Fruit fly (Drosophila melanogaster) ovary, adult (tissue): Measurements from ENCODE around the gene CG13634.

Source experiments
- CG17801 ChIP-seq: fragments of 200-800 bp; optimal IDR thresholded peaks from 2 replicates; lab custom pipeline; 2019; ENCODE audit warnings: missing biosample characterization, mild to moderate bottlenecking, missing genetic modification characterization, moderate library complexity; ENCODE audit not compliant: partially characterized antibody

The CG13634 gene

DNA sequence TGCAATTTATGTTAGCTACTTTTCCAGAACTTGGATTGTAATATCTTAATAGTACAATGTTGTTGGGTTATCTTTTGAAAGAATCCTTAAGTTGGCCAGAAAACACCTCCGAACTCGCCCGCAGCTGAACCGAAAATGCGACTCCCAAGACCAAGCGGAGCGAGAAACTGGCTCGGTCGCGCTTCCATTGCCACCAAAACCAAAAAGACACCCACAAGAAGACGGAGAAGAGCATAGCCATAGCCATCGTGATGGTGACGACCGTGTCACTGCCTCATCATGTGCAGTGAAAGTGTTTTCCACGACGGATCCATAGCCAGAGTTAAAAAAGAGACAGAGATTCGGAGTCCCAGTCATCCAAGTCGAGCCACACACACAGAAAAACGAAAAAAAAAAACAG is at the start of gene CG13634:
Gene CG13634, minus strand, starts transcription at position 101 of the 400 bp plus-strand sequence.
- TF ChIP-seq CG17801 (GFP tag; lab: Kevin White, UChicago): no peak

DNA sequence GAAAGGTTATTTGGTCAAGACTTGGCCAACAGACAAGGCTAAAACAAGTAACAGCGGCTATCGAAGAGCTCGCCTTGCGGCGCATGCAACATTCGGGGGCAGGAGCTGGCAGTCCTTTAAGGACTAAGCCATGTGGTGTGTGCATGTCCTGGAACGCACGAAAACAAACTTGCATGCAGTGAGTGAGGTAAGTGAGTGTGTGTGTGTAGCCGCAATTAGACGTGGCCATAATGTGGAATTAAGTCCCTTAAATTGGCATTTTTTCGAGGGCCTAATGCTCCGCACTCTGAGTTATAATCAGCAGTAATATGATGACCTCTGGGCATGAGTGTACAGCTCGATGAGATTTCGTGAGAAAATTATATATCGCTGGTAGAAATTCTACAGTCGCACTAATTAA is 43.7 kb upstream of the CG13634 start, which contains the start of gene sosie:
Gene sosie, plus strand, starts transcription at position 301 of the 400 bp plus-strand sequence.
- no peak for TF ChIP-seq CG17801 (GFP tag; lab: Kevin White, UChicago)

DNA sequence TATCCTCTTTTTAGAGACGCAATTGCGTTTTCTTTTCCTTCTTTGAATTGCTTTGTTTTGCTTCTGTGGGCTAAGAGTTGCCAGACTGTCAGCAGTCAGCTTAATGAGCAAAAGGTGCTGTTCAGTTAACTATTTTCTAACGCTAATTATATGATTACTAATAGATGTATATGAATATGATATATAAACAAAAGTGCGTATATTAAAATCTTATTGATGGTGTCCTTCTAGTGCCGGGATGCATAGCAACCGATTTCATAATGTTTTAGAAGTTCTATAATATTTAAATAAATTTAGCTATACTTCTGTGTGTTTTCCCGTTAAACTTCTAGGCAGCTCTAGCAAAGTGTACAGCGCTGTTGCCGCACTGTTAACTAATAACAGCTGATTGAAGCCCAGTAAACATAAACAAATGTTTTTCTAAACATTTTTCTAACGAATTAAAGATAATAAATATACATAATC is 40.0 kb upstream of the CG13634 start, which contains the start of the genes Kaz and CG43273:
Gene Kaz, minus strand, starts transcription at position 73 of the 465 bp plus-strand sequence.
Gene CG43273, plus strand, starts transcription at position 415 of the 465 bp plus-strand sequence.
- peak; percentile 60 for TF ChIP-seq CG17801 (GFP tag; lab: Kevin White, UChicago)

DNA sequence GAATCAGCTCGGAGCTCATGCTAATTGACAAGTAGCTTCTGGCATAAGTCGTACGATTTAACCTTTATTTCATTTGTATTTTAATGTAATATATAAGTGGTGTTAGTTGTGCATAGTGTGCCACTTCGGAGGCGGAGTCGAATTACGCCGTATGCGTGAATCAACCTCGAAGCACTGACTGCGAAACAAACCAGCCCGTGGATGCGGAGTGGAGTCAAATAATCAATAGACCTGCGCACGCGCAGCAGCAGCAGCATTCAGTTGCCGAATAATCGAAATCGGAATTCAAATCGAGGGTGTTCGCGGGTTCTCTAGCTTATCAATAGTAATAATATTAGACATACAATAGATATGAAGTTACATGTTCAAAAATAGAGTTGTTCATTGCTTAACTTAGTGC is 38.3 kb upstream of the CG13634 start, which contains the start of gene RabX4:
Gene RabX4, minus strand, starts transcription at position 176 of the 400 bp plus-strand sequence.
- TF ChIP-seq CG17801 (GFP tag; lab: Kevin White, UChicago): no peak

- TF ChIP-seq CG17801 (GFP tag; lab: Kevin White, UChicago): no peak
These were observed 35.6 kb upstream of the CG13634 start, which contains the start of gene niki for dm6 chr3R:24825548-24825947. TSS of gene niki (minus strand) at chr3R:24825648.

dm6 chr3R:24823061-24823460 is 33.1 kb upstream of the CG13634 start:
- TF ChIP-seq CG17801 (GFP tag; lab: Kevin White, UChicago): no peak

- TF ChIP-seq CG17801 (GFP tag; lab: Kevin White, UChicago): no peak
These were observed 27.3 kb upstream of the CG13634 start, which contains the start of the genes CG5808 and Saf-B for dm6 chr3R:24816993-24817854. TSS of gene CG5808 (minus strand) at chr3R:24817007. TSS of gene Saf-B (plus strand) at chr3R:24817464.

dm6 chr3R:24813637-24814301 is 23.8 kb upstream of the CG13634 start, which contains the start of the genes lili and CG34150:
TSS of gene lili (minus strand) at chr3R:24814012.
TSS of gene CG34150 (plus strand) at chr3R:24814262.
- peak; percentile 81 for TF ChIP-seq CG17801 (GFP tag; lab: Kevin White, UChicago)

DNA sequence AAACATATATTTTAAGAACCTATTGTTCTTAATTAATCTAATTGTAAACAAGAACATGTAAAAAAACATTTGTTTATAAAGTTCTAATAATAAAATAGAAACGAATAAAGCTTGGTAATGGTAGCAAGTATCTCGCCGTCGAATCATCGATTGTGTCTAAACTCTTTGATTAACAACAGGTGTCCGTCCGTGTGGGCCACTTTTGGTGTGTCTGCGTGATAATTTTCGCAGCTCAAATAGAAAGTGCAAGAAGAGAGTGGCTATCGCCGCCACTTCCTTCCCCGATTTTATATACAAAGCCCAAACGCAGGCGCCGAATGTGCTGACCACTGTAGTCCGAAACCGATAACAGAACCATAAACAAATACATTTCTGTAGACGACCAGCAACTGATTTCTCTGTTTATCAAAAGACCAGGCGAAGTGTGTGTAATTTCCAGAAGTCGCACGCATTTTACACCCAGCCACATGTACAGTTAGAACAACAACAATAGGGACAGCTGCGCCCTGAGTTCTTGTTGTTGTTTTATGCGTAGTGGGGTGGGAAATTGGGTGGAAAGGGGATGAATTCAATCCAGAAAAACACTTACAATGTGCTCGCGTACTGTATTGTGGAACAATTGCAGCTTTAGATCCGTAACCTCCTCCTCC is 23.2 kb upstream of the CG13634 start:
- TF ChIP-seq CG17801 (GFP tag; lab: Kevin White, UChicago): no peak

DNA sequence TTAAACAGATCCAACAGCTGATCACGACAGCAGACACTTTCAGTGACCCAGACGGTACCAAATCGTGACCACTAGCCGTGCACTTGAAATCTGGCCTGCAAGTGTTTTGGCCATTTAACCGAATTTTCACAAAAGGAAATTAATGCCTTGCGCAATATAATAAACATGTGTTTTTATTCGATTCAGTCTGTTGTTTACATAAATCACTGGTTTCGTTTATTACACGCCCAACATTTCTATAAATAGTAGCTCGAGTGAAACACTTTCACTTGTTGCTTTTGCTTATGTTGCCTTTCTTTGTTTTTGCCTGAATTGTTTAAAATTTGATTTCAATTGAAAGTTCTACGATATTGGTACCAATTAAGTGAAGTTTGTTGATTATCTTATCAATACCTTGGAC is 22.5 kb upstream of the CG13634 start:
- TF ChIP-seq CG17801 (GFP tag; lab: Kevin White, UChicago): no peak

DNA sequence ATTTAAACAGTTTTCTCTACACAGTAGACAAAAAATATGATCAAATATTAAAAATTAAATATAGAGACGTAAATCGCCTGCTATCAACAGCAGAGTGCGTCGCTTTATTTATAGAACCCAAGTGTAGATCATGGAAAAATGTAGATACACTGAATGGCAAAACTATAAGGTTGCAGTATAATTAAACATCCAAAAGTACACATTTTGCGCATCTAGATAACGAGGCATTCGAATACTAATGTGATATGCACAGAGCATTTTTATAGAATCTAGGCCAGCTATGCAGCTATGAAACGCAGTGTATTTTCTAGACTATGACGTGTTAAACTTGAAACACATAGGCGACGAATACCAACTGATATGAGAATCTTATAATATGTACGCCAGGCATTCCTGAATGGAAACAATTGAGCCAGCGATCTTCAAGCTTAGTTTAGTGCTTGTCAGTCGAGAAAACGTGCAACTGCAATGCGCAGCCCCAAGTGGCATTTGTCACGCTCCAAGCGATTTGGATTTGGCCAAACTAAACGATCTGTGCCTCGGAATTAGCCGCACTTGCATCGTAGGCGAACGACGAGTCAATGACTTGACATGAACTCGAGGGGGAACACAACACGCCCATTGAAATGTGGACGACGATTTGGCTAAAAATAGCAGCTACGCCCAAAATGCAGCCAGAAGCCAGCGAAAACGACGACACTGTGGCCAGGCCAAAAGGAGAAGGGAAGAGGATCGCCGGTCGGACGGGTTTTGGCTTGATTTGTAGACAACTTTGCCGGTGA is 21.1 kb upstream of the CG13634 start:
- peak; percentile 73 for TF ChIP-seq CG17801 (GFP tag; lab: Kevin White, UChicago)

dm6 chr3R:24809576-24810279 is 19.8 kb upstream of the CG13634 start:
- TF ChIP-seq CG17801 (GFP tag; lab: Kevin White, UChicago): no peak

DNA sequence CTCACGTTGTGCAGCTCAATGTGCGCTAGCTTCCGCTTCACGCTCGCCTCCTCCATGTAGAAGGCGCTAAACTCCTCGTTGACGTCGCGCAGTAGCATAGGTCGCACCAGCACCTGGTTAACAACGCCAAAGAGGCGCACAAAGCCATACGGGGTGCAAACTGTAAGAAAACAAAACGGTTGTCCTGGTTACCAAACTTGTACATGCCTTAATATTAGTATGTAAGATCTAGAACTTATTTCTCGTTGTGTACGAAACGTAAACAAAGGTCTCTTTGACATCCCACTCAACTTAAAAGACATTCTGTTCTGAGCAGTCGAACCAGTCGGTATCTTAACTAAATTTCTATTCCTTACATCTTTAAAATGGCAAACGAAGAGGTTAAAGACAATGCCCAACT is 17.4 kb upstream of the CG13634 start, which contains the start of gene CG6980:
Gene CG6980, plus strand, starts transcription at position 301 of the 400 bp plus-strand sequence.
- no peak for TF ChIP-seq CG17801 (GFP tag; lab: Kevin White, UChicago)
